Fruit fly (Drosophila melanogaster) whole organism, embryonic: ENCODE measurements around the gene CG10376.

Experiments
- Asciz ChIP-seq: fragments of 200-800 bp; sonication (Bioruptor generic); optimal IDR thresholded peaks from 2 replicates; lab custom pipeline; 2017; ENCODE audit warnings: missing biosample characterization, mild to moderate bottlenecking, missing genetic modification characterization, missing genetic modification reagents
- Atf6 ChIP-seq: fragments of 200-800 bp; sonication (Bioruptor generic); IDR thresholded peaks from 2 replicates; pipeline ENCODE4 v1.3.6; 2022; ENCODE audit warnings: missing biosample characterization, missing genetic modification characterization
- Bdp1 ChIP-seq: fragments of 200-800 bp; sonication (Bioruptor generic); optimal IDR thresholded peaks from 3 replicates; lab custom pipeline; 2016; ENCODE audit warnings: missing biosample characterization, missing genetic modification characterization
- Bteb2 ChIP-seq: fragments of 200-800 bp; sonication (Bioruptor generic); optimal IDR thresholded peaks from 2 replicates; lab custom pipeline; 2016; ENCODE audit warnings: missing biosample characterization, missing genetic modification characterization
- CG10209 ChIP-seq: fragments of 200-800 bp; sonication (Bioruptor generic); optimal IDR thresholded peaks from 3 replicates; lab custom pipeline; 2017; ENCODE audit warnings: missing biosample characterization, mild to moderate bottlenecking, missing genetic modification characterization, missing genetic modification reagents
- CG11560 ChIP-seq: fragments of 200-800 bp; sonication (Bioruptor generic); IDR thresholded peaks from 3 replicates; pipeline ENCODE4 v1.3.6; 2022; ENCODE audit warnings: missing biosample characterization, missing genetic modification characterization
- CG12104 ChIP-seq: fragments of 200-800 bp; sonication (Bioruptor generic); optimal IDR thresholded peaks from 3 replicates; lab custom pipeline; 2016; ENCODE audit warnings: missing biosample characterization, missing genetic modification characterization
- CG12391 ChIP-seq: fragments of 200-800 bp; sonication (Bioruptor generic); optimal IDR thresholded peaks from 3 replicates; lab custom pipeline; 2018; ENCODE audit warnings: missing biosample characterization, mild to moderate bottlenecking, missing genetic modification characterization, moderate library complexity
- CG14667 ChIP-seq: fragments of 200-800 bp; sonication (Bioruptor generic); IDR thresholded peaks from 2 replicates; pipeline ENCODE4 v1.3.6; 2022; ENCODE audit warnings: missing biosample characterization, missing genetic modification characterization
- CG16779 ChIP-seq: fragments of 200-800 bp; sonication (Bioruptor generic); IDR thresholded peaks from 2 replicates; pipeline ENCODE4 v1.3.6; 2022; ENCODE audit warnings: missing biosample characterization, missing genetic modification characterization
- CG17359 ChIP-seq: fragments of 200-800 bp; sonication (Bioruptor generic); optimal IDR thresholded peaks from 3 replicates; lab custom pipeline; 2018; ENCODE audit warnings: missing biosample characterization, mild to moderate bottlenecking, missing genetic modification characterization, moderate library complexity
- CG18262 ChIP-seq: fragments of 200-800 bp; optimal IDR thresholded peaks from 3 replicates; lab custom pipeline; 2019; ENCODE audit warnings: missing biosample characterization, mild to moderate bottlenecking, missing genetic modification characterization, moderate library complexity
- CG18599 ChIP-seq: fragments of 200-800 bp; sonication (Bioruptor generic); optimal IDR thresholded peaks from 3 replicates; lab custom pipeline; 2017; ENCODE audit warnings: missing biosample characterization, missing genetic modification characterization, mild to moderate bottlenecking, moderate library complexity, missing genetic modification reagents
- CG18619 ChIP-seq: fragments of 200-800 bp; sonication (Bioruptor generic); optimal IDR thresholded peaks from 3 replicates; lab custom pipeline; 2017; ENCODE audit warnings: missing biosample characterization, mild to moderate bottlenecking, missing genetic modification characterization
- CG18764 ChIP-seq: fragments of 200-800 bp; sonication (Bioruptor generic); optimal IDR thresholded peaks from 3 replicates; lab custom pipeline; 2016; ENCODE audit warnings: missing biosample characterization, missing genetic modification characterization
- CG2202 ChIP-seq: fragments of 200-800 bp; sonication (Bioruptor generic); optimal IDR thresholded peaks from 2 replicates; lab custom pipeline; 2018; ENCODE audit warnings: missing biosample characterization, mild to moderate bottlenecking, missing genetic modification characterization
- CG5953 ChIP-seq: fragments of 200-800 bp; sonication (Bioruptor generic); IDR thresholded peaks from 2 replicates; pipeline ENCODE4 v1.3.6; 2022; ENCODE audit warnings: missing biosample characterization, missing genetic modification characterization
- CG6813 ChIP-seq: fragments of 200-800 bp; sonication (Bioruptor generic); optimal IDR thresholded peaks from 2 replicates; lab custom pipeline; 2017; ENCODE audit warnings: missing biosample characterization, missing genetic modification characterization, mild to moderate bottlenecking, moderate library complexity, missing genetic modification reagents
- CG7372 ChIP-seq: fragments of 200-800 bp; sonication (Bioruptor generic); IDR thresholded peaks from 2 replicates; pipeline ENCODE4 v1.3.6; 2022; ENCODE audit warnings: missing biosample characterization, missing genetic modification characterization
- CG8765 ChIP-seq: fragments of 200-800 bp; sonication (Bioruptor generic); IDR thresholded peaks from 2 replicates; pipeline ENCODE4 v1.3.6; 2022; ENCODE audit warnings: missing biosample characterization, missing genetic modification characterization
- CG9817 ChIP-seq: fragments of 200-800 bp; sonication (Bioruptor generic); optimal IDR thresholded peaks from 2 replicates; lab custom pipeline; 2018; ENCODE audit warnings: missing biosample characterization, mild to moderate bottlenecking, missing genetic modification characterization, moderate library complexity
- CHES-1-like ChIP-seq: fragments of 200-800 bp; sonication (Bioruptor generic); optimal IDR thresholded peaks from 2 replicates; lab custom pipeline; 2016; ENCODE audit warnings: missing biosample characterization, missing genetic modification characterization
- Dad ChIP-seq: fragments of 200-800 bp; sonication (Bioruptor generic); optimal IDR thresholded peaks from 3 replicates; lab custom pipeline; 2016; ENCODE audit warnings: missing biosample characterization, missing genetic modification characterization
- Doc2 ChIP-seq: fragments of 200-800 bp; sonication (Bioruptor generic); IDR thresholded peaks from 2 replicates; pipeline ENCODE4 v1.3.6; 2022; ENCODE audit warnings: missing biosample characterization, missing genetic modification characterization
- ERR ChIP-seq: fragments of 200-800 bp; sonication (Bioruptor generic); optimal IDR thresholded peaks from 2 replicates; lab custom pipeline; 2016; ENCODE audit warnings: missing biosample characterization, missing genetic modification characterization
- Eip74EF ChIP-seq, 2 experiments: fragments of 200-800 bp in 1 of 2; fragments of >200 bp in 1 of 2; sonication (Bioruptor generic) in 1 of 2; optimal IDR thresholded peaks; 2 replicates each; lab custom pipeline; 2017 to 2019; ENCODE audit warnings: missing biosample characterization in 2 of 2, missing genetic modification characterization in 2 of 2, mild to moderate bottlenecking in 1 of 2, moderate library complexity in 1 of 2
- Med ChIP-seq: fragments of 200-800 bp; sonication (Bioruptor generic); peaks from one replicate; lab custom pipeline; 2016; ENCODE audit warnings: missing biosample characterization, missing genetic modification characterization, mild to moderate bottlenecking, inconsistent platforms, moderate library complexity
- Neu2 ChIP-seq: fragments of 200-800 bp; sonication (Bioruptor generic); optimal IDR thresholded peaks from 3 replicates; lab custom pipeline; 2016; ENCODE audit warnings: missing biosample characterization, missing genetic modification characterization, borderline replicate concordance
- Poxn ChIP-seq: fragments of 200-800 bp; sonication (Bioruptor generic); IDR thresholded peaks from 2 replicates; pipeline ENCODE4 v1.3.6; 2022; ENCODE audit warnings: missing biosample characterization, missing genetic modification characterization
- Ptx1 ChIP-seq: fragments of 200-800 bp; sonication (Bioruptor generic); IDR thresholded peaks from 2 replicates; pipeline ENCODE4 v1.3.6; 2022; ENCODE audit warnings: missing biosample characterization, missing genetic modification characterization
- Rfx ChIP-seq: fragments of 200-800 bp; sonication (Bioruptor generic); IDR thresholded peaks from 2 replicates; pipeline ENCODE4 v1.3.6; 2022; ENCODE audit warnings: missing biosample characterization, missing genetic modification characterization
- Rx ChIP-seq: fragments of 200-800 bp; sonication (Bioruptor generic); IDR thresholded peaks from 2 replicates; pipeline ENCODE4 v1.3.6; 2022; ENCODE audit warnings: missing biosample characterization, missing genetic modification characterization
- Six4 ChIP-seq: fragments of 200-800 bp; sonication (Bioruptor generic); optimal IDR thresholded peaks from 2 replicates; lab custom pipeline; 2016; ENCODE audit warnings: missing biosample characterization, missing genetic modification characterization
- abd-A ChIP-seq: fragments of 200-800 bp; sonication (Bioruptor generic); optimal IDR thresholded peaks from 3 replicates; lab custom pipeline; 2019; ENCODE audit warnings: missing biosample characterization, mild to moderate bottlenecking, missing genetic modification characterization, moderate library complexity
- ato ChIP-seq: fragments of 200-800 bp; sonication (Bioruptor generic); IDR thresholded peaks from 2 replicates; pipeline ENCODE4 v1.3.6; 2022; ENCODE audit warnings: missing biosample characterization, missing genetic modification characterization; ENCODE audit not compliant: partially characterized antibody
- fd102C ChIP-seq: fragments of 200-800 bp; sonication (Bioruptor generic); optimal IDR thresholded peaks from 2 replicates; lab custom pipeline; 2018; ENCODE audit warnings: missing biosample characterization, mild to moderate bottlenecking, missing genetic modification characterization, moderate library complexity
- jigr1 ChIP-seq: fragments of 200-800 bp; sonication (Bioruptor generic); IDR thresholded peaks from 3 replicates; pipeline ENCODE4 v1.3.6; 2022; ENCODE audit warnings: missing biosample characterization, missing genetic modification characterization
- knrl ChIP-seq: fragments of 200-800 bp; sonication (Bioruptor generic); IDR thresholded peaks from 3 replicates; pipeline ENCODE4 v1.3.6; 2022; ENCODE audit warnings: missing biosample characterization, missing genetic modification characterization; ENCODE audit not compliant: partially characterized antibody
- p53 ChIP-seq: fragments of 200-800 bp; sonication (Bioruptor generic); optimal IDR thresholded peaks from 2 replicates; lab custom pipeline; 2016; ENCODE audit warnings: missing biosample characterization, missing genetic modification characterization
- pfk ChIP-seq: fragments of 200-800 bp; sonication (Bioruptor generic); optimal IDR thresholded peaks from 2 replicates; lab custom pipeline; 2018; ENCODE audit warnings: missing biosample characterization, mild to moderate bottlenecking, missing genetic modification characterization, moderate library complexity
- ranshi ChIP-seq: fragments of 200-800 bp; sonication (Bioruptor generic); IDR thresholded peaks from 2 replicates; pipeline ENCODE4 v1.3.6; 2022; ENCODE audit warnings: missing biosample characterization, missing genetic modification characterization
- shn ChIP-seq: fragments of 200-800 bp; sonication (Bioruptor generic); optimal IDR thresholded peaks from 3 replicates; lab custom pipeline; 2016; ENCODE audit warnings: missing biosample characterization, missing genetic modification characterization
- sisA ChIP-seq: fragments of 200-800 bp; sonication (Bioruptor generic); IDR thresholded peaks from 2 replicates; pipeline ENCODE4 v1.3.6; 2022; ENCODE audit warnings: missing biosample characterization, missing genetic modification characterization
- ssp ChIP-seq: fragments of 200-800 bp; sonication (Bioruptor generic); IDR thresholded peaks from 2 replicates; pipeline ENCODE4 v1.3.6; 2022; ENCODE audit warnings: missing biosample characterization, missing genetic modification characterization
- tx ChIP-seq: fragments of 200-800 bp; sonication (Bioruptor generic); optimal IDR thresholded peaks from 2 replicates; lab custom pipeline; 2016; ENCODE audit warnings: missing biosample characterization, missing genetic modification characterization
- unc-4 ChIP-seq: fragments of 200-800 bp; sonication (Bioruptor generic); IDR thresholded peaks from 2 replicates; pipeline ENCODE4 v1.3.6; 2022; ENCODE audit warnings: missing biosample characterization, missing genetic modification characterization; ENCODE audit not compliant: partially characterized antibody
- wdn ChIP-seq: fragments of 200-800 bp; sonication (Bioruptor generic); IDR thresholded peaks from 2 replicates; pipeline ENCODE4 v1.3.6; 2022; ENCODE audit warnings: missing biosample characterization, missing genetic modification characterization
- z ChIP-seq: fragments of 200-800 bp; sonication (Bioruptor generic); IDR thresholded peaks from 3 replicates; pipeline ENCODE4 v1.3.6; 2022; ENCODE audit warnings: missing biosample characterization, missing genetic modification characterization

The CG10376 gene

dm6 chr2L:18713686-18714085, 10.8 kb upstream of the CG10376 start, which contains the start of gene Irk3:
TSS of gene Irk3 (minus strand) at chr2L:18713748.
- TF ChIP-seq Eip74EF (GFP tag; optimal IDR thresholded peaks at IDR 0.05; lab: Kevin White, UChicago) (no peak), Med (GFP tag; lab: Kevin White, UChicago) (peak; percentile 74), CG6813 (GFP tag; lab: Kevin White, UChicago) (peak; percentile 5)

- TF ChIP-seq CG18262 (tag; lab: Kevin White, UChicago) (peak; percentile 87), z (peak; percentile 69; the same call in 1 of the 3 replicates), Neu2 (GFP tag; lab: Kevin White, UChicago) (no peak), Ptx1 (GFP tag; lab: Robert Waterston, UW) (peak; percentile 97), ERR (GFP tag; lab: Kevin White, UChicago) (peak; percentile 37), Dad (GFP tag; lab: Kevin White, UChicago) (peak; percentile 70), CG2202 (tag; lab: Kevin White, UChicago) (peak; percentile 73), CG8765 (GFP tag; lab: Robert Waterston, UW) (peak; percentile 91), CG18764 (GFP tag; lab: Kevin White, UChicago) (peak; percentile 93), fd102C (no peak), jigr1 (GFP tag; lab: Robert Waterston, UW) (peak; percentile 86), ato (GFP tag; lab: Robert Waterston, UW) (no peak), Bteb2 (GFP tag; lab: Kevin White, UChicago) (peak; percentile 79), shn (GFP tag; lab: Kevin White, UChicago) (peak; percentile 78), CG12391 (tag; lab: Kevin White, UChicago) (peak; percentile 94), CG17359 (tag; lab: Kevin White, UChicago) (peak; percentile 92), Asciz (GFP tag; lab: Kevin White, UChicago) (peak; percentile 68), CG11560 (peak; percentile 85), Six4 (peak; percentile 71), ranshi (GFP tag; lab: Robert Waterston, UW) (peak; percentile 95), CG16779 (GFP tag; lab: Robert Waterston, UW) (peak; percentile 83; the same call in 1 of the 2 replicates), Rfx (peak; percentile 97), CG14667 (GFP tag; lab: Robert Waterston, UW) (peak; percentile 95), CG10209 (GFP tag; lab: Kevin White, UChicago) (peak; percentile 90), CG18599 (GFP tag; lab: Kevin White, UChicago) (peak; percentile 88), CG5953 (peak; percentile 89), tx (GFP tag; lab: Kevin White, UChicago) (peak; percentile 79), knrl (GFP tag; lab: Robert Waterston, UW) (peak; percentile 66), CG18619 (peak; percentile 82), Rx (GFP tag; lab: Robert Waterston, UW) (peak; percentile 93), CHES-1-like (GFP tag; lab: Kevin White, UChicago) (peak; percentile 82), ssp (GFP tag; lab: Robert Waterston, UW) (peak; percentile 99), CG12104 (GFP tag; lab: Kevin White, UChicago) (peak; percentile 81), Poxn (GFP tag; lab: Robert Waterston, UW) (peak; percentile 84), pfk (GFP tag; lab: Kevin White, UChicago) (no peak), unc-4 (GFP tag; lab: Robert Waterston, UW) (peak; percentile 59; the same call in 1 of the 2 replicates), sisA (GFP tag; lab: Robert Waterston, UW) (peak; percentile 98), CG7372 (GFP tag; lab: Robert Waterston, UW) (peak; percentile 95), wdn (peak; percentile 93), Doc2 (GFP tag; lab: Robert Waterston, UW) (peak; percentile 90), Bdp1 (GFP tag; lab: Kevin White, UChicago) (peak; percentile 81), Atf6 (peak; percentile 88), p53 (GFP tag; lab: Kevin White, UChicago) (peak; percentile 36), CG9817 (tag; lab: Kevin White, UChicago) (peak; percentile 96), abd-A (tag; lab: Kevin White, UChicago) (no peak)
Measured at dm6 chr2L:18708239-18708891, 5.5 kb upstream of the CG10376 start, which contains the start of the genes Faf2 and Grip71. TSS of gene Faf2 (minus strand) at chr2L:18708688. TSS of gene Grip71 (plus strand) at chr2L:18708846.
